Fruit fly (Drosophila melanogaster): ENCODE measurements around the gene Gr9a.

dm6 chrX:10052549-10052948, 8.9 kb upstream of the Gr9a start, which contains the start of gene Yp2:
- TF ChIP-seq h (optimal IDR thresholded peaks at IDR 0.05) (no peak), Myc (optimal IDR thresholded peaks at IDR 0.05) (no peak)

All from Kc167 (cell line).